Fruit fly (Drosophila melanogaster) whole organism, embryonic: Measurements from ENCODE around the gene CG31633.

Source experiments
- ATbp ChIP-seq: fragments of 200-800 bp; sonication (Bioruptor generic); optimal IDR thresholded peaks from 2 replicates; lab custom pipeline; 2017; ENCODE audit warnings: missing biosample characterization, mild to moderate bottlenecking, missing genetic modification characterization, missing genetic modification reagents
- Adf1 ChIP-seq: fragments of 200-800 bp; sonication (Bioruptor generic); IDR thresholded peaks from 2 replicates; pipeline ENCODE4 v1.3.6; 2022; ENCODE audit warnings: missing biosample characterization, missing genetic modification characterization
- CG10147 ChIP-seq: fragments of 200-800 bp; sonication (Bioruptor generic); optimal IDR thresholded peaks from 2 replicates; lab custom pipeline; 2019; ENCODE audit warnings: missing biosample characterization, mild to moderate bottlenecking, missing genetic modification characterization, moderate library complexity
- CG10321 ChIP-seq: fragments of 200-800 bp; sonication (Bioruptor generic); IDR thresholded peaks from 2 replicates; pipeline ENCODE4 v1.3.6; 2022; ENCODE audit warnings: missing biosample characterization, missing genetic modification characterization
- CG11093 ChIP-seq: fragments of 200-800 bp; sonication (Bioruptor generic); IDR thresholded peaks from 3 replicates; pipeline ENCODE4 v1.3.6; 2022; ENCODE audit warnings: missing biosample characterization, missing genetic modification characterization
- CG14860 ChIP-seq: fragments of 200-800 bp; sonication (Bioruptor generic); IDR thresholded peaks from 3 replicates; pipeline ENCODE4 v1.3.6; 2022; ENCODE audit warnings: missing biosample characterization, missing genetic modification characterization; ENCODE audit not compliant: partially characterized antibody
- CG15073 ChIP-seq: fragments of 200-800 bp; sonication (Bioruptor generic); optimal IDR thresholded peaks from 2 replicates; lab custom pipeline; 2016; ENCODE audit warnings: missing biosample characterization, missing genetic modification characterization
- CG1647 ChIP-seq: fragments of 200-800 bp; sonication (Bioruptor generic); optimal IDR thresholded peaks from 3 replicates; lab custom pipeline; 2016; ENCODE audit warnings: missing biosample characterization, missing genetic modification characterization
- CG18011 ChIP-seq: fragments of 200-800 bp; sonication (Bioruptor generic); optimal IDR thresholded peaks from 2 replicates; lab custom pipeline; 2017; ENCODE audit warnings: missing biosample characterization, missing genetic modification characterization, mild to moderate bottlenecking, moderate library complexity, missing genotype
- CG18599 ChIP-seq: fragments of 200-800 bp; sonication (Bioruptor generic); optimal IDR thresholded peaks from 3 replicates; lab custom pipeline; 2017; ENCODE audit warnings: missing biosample characterization, missing genetic modification characterization, mild to moderate bottlenecking, moderate library complexity, missing genetic modification reagents
- CG18619 ChIP-seq: fragments of 200-800 bp; sonication (Bioruptor generic); optimal IDR thresholded peaks from 3 replicates; lab custom pipeline; 2017; ENCODE audit warnings: missing biosample characterization, mild to moderate bottlenecking, missing genetic modification characterization
- CG2875 ChIP-seq: fragments of 200-800 bp; sonication (Bioruptor generic); optimal IDR thresholded peaks from 2 replicates; lab custom pipeline; 2017; ENCODE audit warnings: missing biosample characterization, mild to moderate bottlenecking, missing genetic modification characterization, missing genetic modification reagents
- CG3163 ChIP-seq: fragments of 200-800 bp; sonication (Bioruptor generic); optimal IDR thresholded peaks from 3 replicates; lab custom pipeline; 2016; ENCODE audit warnings: missing biosample characterization, missing genetic modification characterization
- CG32772 ChIP-seq: fragments of 200-800 bp; sonication (Bioruptor generic); IDR thresholded peaks from 2 replicates; pipeline ENCODE4 v1.3.6; 2022; ENCODE audit warnings: missing biosample characterization, missing genetic modification characterization
- CG3281 ChIP-seq: fragments of 200-800 bp; sonication (Bioruptor generic); optimal IDR thresholded peaks from 3 replicates; lab custom pipeline; 2017; ENCODE audit warnings: missing biosample characterization, mild to moderate bottlenecking, missing genetic modification characterization
- CG34376 ChIP-seq: fragments of 200-800 bp; sonication (Bioruptor generic); optimal IDR thresholded peaks from 2 replicates; lab custom pipeline; 2018; ENCODE audit warnings: missing biosample characterization, mild to moderate bottlenecking, missing genetic modification characterization
- CG4282 ChIP-seq: fragments of 200-800 bp; sonication (Bioruptor generic); optimal IDR thresholded peaks from 2 replicates; lab custom pipeline; 2016; ENCODE audit warnings: missing biosample characterization, missing genetic modification characterization
- CG6272 ChIP-seq: fragments of 200-800 bp; sonication (Bioruptor generic); IDR thresholded peaks from 2 replicates; pipeline ENCODE4 v1.3.6; 2022; ENCODE audit warnings: missing biosample characterization, missing genetic modification characterization
- CG6813 ChIP-seq: fragments of 200-800 bp; sonication (Bioruptor generic); optimal IDR thresholded peaks from 2 replicates; lab custom pipeline; 2017; ENCODE audit warnings: missing biosample characterization, missing genetic modification characterization, mild to moderate bottlenecking, moderate library complexity, missing genetic modification reagents
- CG7839 ChIP-seq: fragments of 200-800 bp; sonication (Bioruptor generic); optimal IDR thresholded peaks from 3 replicates; lab custom pipeline; 2018; ENCODE audit warnings: missing biosample characterization, mild to moderate bottlenecking, missing genetic modification characterization, moderate library complexity
- CG7987 ChIP-seq: fragments of 200-800 bp; sonication (Bioruptor generic); optimal IDR thresholded peaks from 2 replicates; lab custom pipeline; 2018; ENCODE audit warnings: missing biosample characterization, mild to moderate bottlenecking, missing genetic modification characterization, moderate library complexity
- CG8924 ChIP-seq: fragments of 200-800 bp; optimal IDR thresholded peaks from 3 replicates; lab custom pipeline; 2019; ENCODE audit warnings: missing biosample characterization, mild to moderate bottlenecking, missing genetic modification characterization, moderate library complexity
- CG9797 ChIP-seq: fragments of 200-800 bp; sonication (Bioruptor generic); optimal IDR thresholded peaks from 3 replicates; lab custom pipeline; 2018; ENCODE audit warnings: missing biosample characterization, mild to moderate bottlenecking, missing genetic modification characterization
- CkIIα-i1 ChIP-seq: fragments of 200-800 bp; sonication (Bioruptor generic); IDR thresholded peaks from 2 replicates; pipeline ENCODE4 v1.3.6; 2022; ENCODE audit warnings: missing biosample characterization, missing genetic modification characterization
- ERR ChIP-seq: fragments of 200-800 bp; sonication (Bioruptor generic); optimal IDR thresholded peaks from 2 replicates; lab custom pipeline; 2016; ENCODE audit warnings: missing biosample characterization, missing genetic modification characterization
- Eip74EF ChIP-seq, 2 experiments: fragments of 200-800 bp in 1 of 2; fragments of >200 bp in 1 of 2; sonication (Bioruptor generic) in 1 of 2; optimal IDR thresholded peaks; 2 replicates each; lab custom pipeline; 2017 to 2019; ENCODE audit warnings: missing biosample characterization in 2 of 2, missing genetic modification characterization in 2 of 2, mild to moderate bottlenecking in 1 of 2, moderate library complexity in 1 of 2
- Ets65A ChIP-seq: fragments of 200-800 bp; sonication (Bioruptor generic); peaks from one replicate; lab custom pipeline; 2016; ENCODE audit warnings: missing biosample characterization, missing genetic modification characterization
- GATAe ChIP-seq: fragments of 200-800 bp; sonication (Bioruptor generic); conservative IDR thresholded peaks from 2 replicates; pipeline ENCODE4 v1.3.6; 2022; ENCODE audit warnings: missing biosample characterization, missing genetic modification characterization
- Hr39 ChIP-seq: fragments of >200 bp; optimal IDR thresholded peaks from 2 replicates; lab custom pipeline; 2017
- MBD-R2 ChIP-seq: fragments of 200-800 bp; sonication (Bioruptor generic); IDR thresholded peaks from 2 replicates; pipeline ENCODE4 v1.3.6; 2022; ENCODE audit warnings: missing biosample characterization, missing genetic modification characterization
- Med ChIP-seq: fragments of 200-800 bp; sonication (Bioruptor generic); peaks from one replicate; lab custom pipeline; 2016; ENCODE audit warnings: missing biosample characterization, missing genetic modification characterization, mild to moderate bottlenecking, inconsistent platforms, moderate library complexity
- Optix ChIP-seq: fragments of 200-800 bp; sonication (Bioruptor generic); IDR thresholded peaks from 3 replicates; pipeline ENCODE4 v1.3.6; 2022; ENCODE audit warnings: missing biosample characterization, missing genetic modification characterization
- Spps ChIP-seq: fragments of 200-800 bp; sonication (Bioruptor generic); optimal IDR thresholded peaks from 2 replicates; lab custom pipeline; 2018; ENCODE audit warnings: missing biosample characterization, mild to moderate bottlenecking, missing genetic modification characterization
- Xbp1 ChIP-seq: fragments of 200-800 bp; sonication (Bioruptor generic); optimal IDR thresholded peaks from 3 replicates; lab custom pipeline; 2016; ENCODE audit warnings: missing biosample characterization, mild to moderate bottlenecking, missing genetic modification characterization
- dysf ChIP-seq: fragments of 200-800 bp; sonication (Bioruptor generic); IDR thresholded peaks from 3 replicates; pipeline ENCODE4 v1.3.6; 2022; ENCODE audit warnings: missing biosample characterization, missing genetic modification characterization
- exex ChIP-seq: fragments of 200-800 bp; sonication (Bioruptor generic); optimal IDR thresholded peaks from 4 replicates; lab custom pipeline; 2018; ENCODE audit warnings: missing biosample characterization, mild to moderate bottlenecking, missing genetic modification characterization, moderate library complexity
- fd102C ChIP-seq: fragments of 200-800 bp; sonication (Bioruptor generic); optimal IDR thresholded peaks from 2 replicates; lab custom pipeline; 2018; ENCODE audit warnings: missing biosample characterization, mild to moderate bottlenecking, missing genetic modification characterization, moderate library complexity
- gcm2 ChIP-seq: fragments of 200-800 bp; sonication (Bioruptor generic); optimal IDR thresholded peaks from 2 replicates; lab custom pipeline; 2016; ENCODE audit warnings: missing biosample characterization, missing genetic modification characterization
- lab ChIP-seq: fragments of 200-800 bp; sonication (Bioruptor generic); optimal IDR thresholded peaks from 3 replicates; lab custom pipeline; 2017; ENCODE audit warnings: missing biosample characterization, missing genetic modification characterization, mild to moderate bottlenecking, moderate library complexity, missing genetic modification reagents
- lbe ChIP-seq: fragments of 200-800 bp; sonication (Bioruptor generic); optimal IDR thresholded peaks from 2 replicates; lab custom pipeline; 2016; ENCODE audit warnings: missing biosample characterization, mild to moderate bottlenecking, missing genetic modification characterization
- mirr ChIP-seq: fragments of 200-800 bp; sonication (Bioruptor generic); optimal IDR thresholded peaks from 3 replicates; lab custom pipeline; 2018; ENCODE audit warnings: missing biosample characterization, mild to moderate bottlenecking, missing genetic modification characterization
- nerfin-1 ChIP-seq: fragments of 200-800 bp; sonication (Bioruptor generic); optimal IDR thresholded peaks from 3 replicates; lab custom pipeline; 2019; ENCODE audit warnings: missing biosample characterization, mild to moderate bottlenecking, missing genetic modification characterization, moderate library complexity
- peb ChIP-seq: fragments of 200-800 bp; sonication (Bioruptor generic); IDR thresholded peaks from 2 replicates; pipeline ENCODE4 v1.3.6; 2022; ENCODE audit warnings: missing biosample characterization, missing genetic modification characterization
- repo ChIP-seq: fragments of 200-800 bp; sonication (Bioruptor generic); optimal IDR thresholded peaks from 2 replicates; lab custom pipeline; 2016; ENCODE audit warnings: missing biosample characterization, missing genetic modification characterization
- sd ChIP-seq: fragments of 200-800 bp; sonication (Bioruptor generic); optimal IDR thresholded peaks from 3 replicates; lab custom pipeline; 2018; ENCODE audit warnings: missing biosample characterization, mild to moderate bottlenecking, missing genetic modification characterization, moderate library complexity
- sug ChIP-seq: fragments of 200-800 bp; optimal IDR thresholded peaks from 2 replicates; lab custom pipeline; 2019; ENCODE audit warnings: missing biosample characterization, mild to moderate bottlenecking, missing genetic modification characterization, moderate library complexity
- tio ChIP-seq: fragments of 200-800 bp; sonication (Bioruptor generic); optimal IDR thresholded peaks from 2 replicates; lab custom pipeline; 2017; ENCODE audit warnings: missing biosample characterization, missing genetic modification characterization, inconsistent platforms
- unc-4 ChIP-seq: fragments of 200-800 bp; sonication (Bioruptor generic); IDR thresholded peaks from 2 replicates; pipeline ENCODE4 v1.3.6; 2022; ENCODE audit warnings: missing biosample characterization, missing genetic modification characterization; ENCODE audit not compliant: partially characterized antibody

The CG31633 gene

dm6 chr2L:6644421-6645059 is 11.6 kb downstream of the CG31633 start (continued):
- TF ChIP-seq Hr39 (lab: Kevin White, UChicago) (no peak), CG3163 (no peak), fd102C (GFP tag; lab: Kevin White, UChicago) (no peak)

dm6 chr2L:6643218-6643756 is 12.8 kb downstream of the CG31633 start:
- TF ChIP-seq peb (GFP tag; lab: Robert Waterston, UW), result no peak
- peak; percentile 44 for TF ChIP-seq CG18599 (GFP tag; lab: Kevin White, UChicago)
- TF ChIP-seq Eip74EF (GFP tag; optimal IDR thresholded peaks at IDR 0.05; lab: Kevin White, UChicago), result no peak
- no peak for TF ChIP-seq tio (GFP tag; lab: Kevin White, UChicago)
- TF ChIP-seq CG8924 (tag; lab: Kevin White, UChicago), result no peak
- TF ChIP-seq sd (tag; lab: Kevin White, UChicago), result peak; percentile 35
- TF ChIP-seq lbe (GFP tag; lab: Kevin White, UChicago), result no peak
- peak; percentile 64 for TF ChIP-seq exex (tag; lab: Kevin White, UChicago)
- no peak for TF ChIP-seq CG1647 (GFP tag; lab: Kevin White, UChicago)
- no peak for TF ChIP-seq CG9797 (GFP tag; lab: Kevin White, UChicago)
- no peak for TF ChIP-seq CG18011
- TF ChIP-seq CG10321 (GFP tag; lab: Robert Waterston, UW), result no peak
- no peak for TF ChIP-seq CG2875 (GFP tag; lab: Kevin White, UChicago)
- no peak for TF ChIP-seq Spps (tag; lab: Kevin White, UChicago)
- TF ChIP-seq CG14860 (GFP tag; lab: Robert Waterston, UW), result no peak
- TF ChIP-seq Ets65A, result no peak
- TF ChIP-seq CG18619 (GFP tag; lab: Kevin White, UChicago), result no peak
- TF ChIP-seq CG34376, result peak; percentile 29
- TF ChIP-seq CG4282 (GFP tag; lab: Kevin White, UChicago), result no peak
- no peak for TF ChIP-seq Xbp1 (GFP tag; lab: Kevin White, UChicago)
- peak; percentile 56 for TF ChIP-seq lab (GFP tag; lab: Kevin White, UChicago)
- no peak for TF ChIP-seq ERR (GFP tag; lab: Kevin White, UChicago)
- no peak for TF ChIP-seq Optix (GFP tag; lab: Robert Waterston, UW)
- no peak for TF ChIP-seq dysf (GFP tag; lab: Robert Waterston, UW)
- peak; percentile 37 for TF ChIP-seq sug
- no peak for TF ChIP-seq unc-4 (GFP tag; lab: Robert Waterston, UW)
- TF ChIP-seq CG3281 (GFP tag; lab: Kevin White, UChicago), result peak; percentile 10
- no peak for TF ChIP-seq repo (GFP tag; lab: Kevin White, UChicago)
- TF ChIP-seq CkIIα-i1, result no peak
- no peak for TF ChIP-seq CG15073 (GFP tag; lab: Kevin White, UChicago)
- TF ChIP-seq mirr (GFP tag; lab: Kevin White, UChicago), result peak; percentile 46
- no peak for TF ChIP-seq ATbp (GFP tag; lab: Kevin White, UChicago)
- peak; percentile 3 for TF ChIP-seq Med (GFP tag; lab: Kevin White, UChicago)
- no peak for TF ChIP-seq CG7839 (tag; lab: Kevin White, UChicago)
- TF ChIP-seq gcm2 (GFP tag; lab: Kevin White, UChicago), result no peak
- no peak for TF ChIP-seq nerfin-1
- no peak for TF ChIP-seq CG11093 (GFP tag; lab: Robert Waterston, UW)
- TF ChIP-seq CG7987, result peak; percentile 60
- TF ChIP-seq MBD-R2, result no peak
- peak; percentile 12; the same call in 1 of the 2 replicates for TF ChIP-seq CG32772 (GFP tag; lab: Robert Waterston, UW)
- TF ChIP-seq Adf1 (GFP tag; lab: Robert Waterston, UW), result peak; percentile 17; the same call in 1 of the 2 replicates
- peak; percentile 15 for TF ChIP-seq CG10147 (GFP tag; lab: Kevin White, UChicago)
- peak; percentile 43 for TF ChIP-seq CG6813 (GFP tag; lab: Kevin White, UChicago)
- TF ChIP-seq GATAe (GFP tag; lab: Robert Waterston, UW), result peak; percentile 18; the same call in 1 of the 2 replicates
- no peak for TF ChIP-seq CG6272 (GFP tag; lab: Robert Waterston, UW)
